Fruit fly (Drosophila melanogaster) whole organism, adult: ENCODE measurements around the gene CG7950.

Experiments used
- CG11617 ChIP-seq: fragments of 200-800 bp; sonication (Bioruptor generic); optimal IDR thresholded peaks from 2 replicates; lab custom pipeline; 2017; ENCODE audit warnings: mild to moderate bottlenecking, missing biosample characterization, missing genetic modification reagents, missing genetic modification characterization
- CG12768 ChIP-seq: fragments of 200-800 bp; sonication (Bioruptor generic); optimal IDR thresholded peaks from 2 replicates; lab custom pipeline; 2017; ENCODE audit warnings: missing biosample characterization, missing genetic modification characterization, mild to moderate bottlenecking, moderate library complexity, missing genetic modification reagents
- CG14711 ChIP-seq: fragments of 200-800 bp; sonication (Bioruptor generic); optimal IDR thresholded peaks from 2 replicates; lab custom pipeline; 2018; ENCODE audit warnings: missing biosample characterization, mild to moderate bottlenecking, missing genetic modification characterization, moderate library complexity
- CG1620 ChIP-seq: fragments of 200-800 bp; sonication (Bioruptor generic); optimal IDR thresholded peaks from 2 replicates; lab custom pipeline; 2016; ENCODE audit warnings: missing biosample characterization, missing genetic modification characterization
- CG33017 ChIP-seq: fragments of 200-800 bp; sonication (Bioruptor generic); optimal IDR thresholded peaks from 2 replicates; lab custom pipeline; 2018; ENCODE audit warnings: missing biosample characterization, mild to moderate bottlenecking, missing genetic modification characterization, moderate library complexity
- CG5204 ChIP-seq: fragments of 200-800 bp; sonication (Bioruptor generic); optimal IDR thresholded peaks from 2 replicates; lab custom pipeline; 2016; ENCODE audit warnings: missing biosample characterization, missing genetic modification characterization
- CG7045 ChIP-seq: fragments of 200-800 bp; sonication (Bioruptor generic); optimal IDR thresholded peaks from 2 replicates; lab custom pipeline; 2017; ENCODE audit warnings: missing biosample characterization, mild to moderate bottlenecking, missing genetic modification characterization
- CG7101 ChIP-seq: fragments of 200-800 bp; sonication (Bioruptor generic); optimal IDR thresholded peaks from 2 replicates; lab custom pipeline; 2018; ENCODE audit warnings: missing biosample characterization, mild to moderate bottlenecking, missing genetic modification characterization, moderate library complexity
- Clk ChIP-seq: fragments of 200-800 bp; sonication (Bioruptor generic); optimal IDR thresholded peaks from 2 replicates; lab custom pipeline; 2017; ENCODE audit warnings: missing biosample characterization, missing genetic modification characterization
- Crg-1 ChIP-seq: fragments of 200-800 bp; sonication (Bioruptor generic); optimal IDR thresholded peaks from 2 replicates; lab custom pipeline; 2016; ENCODE audit warnings: missing biosample characterization, missing genetic modification characterization
- Hr96 ChIP-seq: fragments of 200-800 bp; sonication (Bioruptor generic); optimal IDR thresholded peaks from 2 replicates; lab custom pipeline; 2016; ENCODE audit warnings: missing biosample characterization, missing genetic modification characterization
- Mnt ChIP-seq: fragments of 200-800 bp; sonication (Bioruptor generic); optimal IDR thresholded peaks from 2 replicates; lab custom pipeline; 2016; ENCODE audit warnings: missing biosample characterization, mild to moderate bottlenecking, missing genetic modification characterization
- bab1 ChIP-seq: fragments of 200-800 bp; sonication (Bioruptor generic); optimal IDR thresholded peaks from 3 replicates; lab custom pipeline; 2019; ENCODE audit warnings: missing biosample characterization, mild to moderate bottlenecking, missing genetic modification characterization, moderate library complexity
- cic ChIP-seq: fragments of 200-800 bp; sonication (Bioruptor generic); optimal IDR thresholded peaks from 2 replicates; lab custom pipeline; 2017; ENCODE audit warnings: missing biosample characterization, mild to moderate bottlenecking, missing genetic modification characterization, moderate library complexity
- cnc ChIP-seq, 2 experiments: fragments of >200 bp; optimal IDR thresholded peaks; 2 replicates each; lab custom pipeline; 2017
- kay ChIP-seq: fragments of 200-800 bp; sonication (Bioruptor generic); peaks from one replicate; lab custom pipeline; 2016; ENCODE audit warnings: missing biosample characterization, missing genetic modification characterization, borderline replicate concordance
- ovo ChIP-seq: fragments of 200-800 bp; sonication (Bioruptor generic); optimal IDR thresholded peaks from 2 replicates; lab custom pipeline; 2016; ENCODE audit warnings: missing biosample characterization, missing genetic modification characterization
- pad ChIP-seq: fragments of 200-800 bp; sonication (Bioruptor generic); optimal IDR thresholded peaks from 3 replicates; lab custom pipeline; 2017; ENCODE audit warnings: missing biosample characterization, missing genetic modification characterization, mild to moderate bottlenecking, moderate library complexity, missing genetic modification reagents
- tj ChIP-seq: fragments of 200-800 bp; sonication (Bioruptor generic); optimal IDR thresholded peaks from 3 replicates; lab custom pipeline; 2017; ENCODE audit warnings: missing biosample characterization, mild to moderate bottlenecking, missing genetic modification characterization, moderate library complexity
- toe ChIP-seq: fragments of 200-800 bp; sonication (Bioruptor generic); optimal IDR thresholded peaks from 2 replicates; lab custom pipeline; 2016; ENCODE audit warnings: missing biosample characterization, missing genetic modification characterization

The CG7950 gene

dm6 chr3R:30014977-30015514 lies 41.6 kb upstream of the CG7950 start, which contains the start of gene CG7920:
Gene CG7920 (minus strand): TSS chr3R:30015284.
- TF ChIP-seq CG12768 (peak; percentile 41), cic (GFP tag; lab: Kevin White, UChicago) (peak; percentile 31), Clk (GFP tag; lab: Kevin White, UChicago) (no peak), Mnt (GFP tag; lab: Kevin White, UChicago) (peak; percentile 37), pad (GFP tag; lab: Kevin White, UChicago) (peak; percentile 67), CG14711 (peak; percentile 60), CG5204 (GFP tag; lab: Kevin White, UChicago) (no peak), CG33017 (tag; lab: Kevin White, UChicago) (peak; percentile 45), Crg-1 (peak; percentile 72), Hr96 (GFP tag; lab: Kevin White, UChicago) (peak; percentile 68), tj (GFP tag; lab: Kevin White, UChicago) (no peak), toe (peak; percentile 7), kay (GFP tag; lab: Kevin White, UChicago) (no peak), CG7045 (GFP tag; lab: Kevin White, UChicago) (peak; percentile 37), CG11617 (peak; percentile 54), CG1620 (peak; percentile 59), ovo (GFP tag; lab: Kevin White, UChicago) (no peak), CG7101 (peak; percentile 69), bab1 (peak; percentile 83), cnc (optimal IDR thresholded peaks at IDR 0.05; lab: Kevin White, UChicago) (peak in 1 of 2 experiments; percentile 62)

- peak; percentile 89 for TF ChIP-seq tj (GFP tag; lab: Kevin White, UChicago)
- TF ChIP-seq bab1 = peak; percentile 19
- no peak for TF ChIP-seq Clk (GFP tag; lab: Kevin White, UChicago)
Observed at dm6 chr3R:30021009-30021408, 35.6 kb upstream of the CG7950 start.

- TF ChIP-seq Clk (GFP tag; lab: Kevin White, UChicago) = no peak
- peak; percentile 65 for TF ChIP-seq CG33017 (tag; lab: Kevin White, UChicago)
- TF ChIP-seq cic (GFP tag; lab: Kevin White, UChicago) = peak; percentile 85
- peak; percentile 41 for TF ChIP-seq bab1
- no peak for TF ChIP-seq CG14711
- TF ChIP-seq CG1620 = no peak
- TF ChIP-seq CG11617 = peak; percentile 53
- peak; percentile 42 for TF ChIP-seq CG7101
- no peak for TF ChIP-seq Crg-1
- TF ChIP-seq ovo (GFP tag; lab: Kevin White, UChicago) = no peak
- TF ChIP-seq tj (GFP tag; lab: Kevin White, UChicago) = peak; percentile 28
- TF ChIP-seq kay (GFP tag; lab: Kevin White, UChicago) = no peak
- TF ChIP-seq cnc (optimal IDR thresholded peaks at IDR 0.05; lab: Kevin White, UChicago) = no peak
- peak; percentile 50 for TF ChIP-seq CG7045 (GFP tag; lab: Kevin White, UChicago)
- peak; percentile 75 for TF ChIP-seq Mnt (GFP tag; lab: Kevin White, UChicago)
- peak; percentile 67 for TF ChIP-seq CG12768
- TF ChIP-seq Hr96 (GFP tag; lab: Kevin White, UChicago) = peak; percentile 72
- TF ChIP-seq pad (GFP tag; lab: Kevin White, UChicago) = no peak
- no peak for TF ChIP-seq CG5204 (GFP tag; lab: Kevin White, UChicago)
- TF ChIP-seq toe = no peak
Observed at dm6 chr3R:30021559-30022451, 34.9 kb upstream of the CG7950 start, which contains the start of gene Mgat2. Gene Mgat2 (minus strand): TSS chr3R:30022221.

- peak; percentile 57 for TF ChIP-seq CG14711
- TF ChIP-seq cic (GFP tag; lab: Kevin White, UChicago) = no peak
- TF ChIP-seq Mnt (GFP tag; lab: Kevin White, UChicago) = peak; percentile 5
Observed at dm6 chr3R:30022452-30023028, 34.1 kb upstream of the CG7950 start, which contains the start of the genes RpS28a and Axn. Gene RpS28a (minus strand): TSS chr3R:30022648. Gene Axn (plus strand): TSS chr3R:30022842.

- no peak for TF ChIP-seq CG5204 (GFP tag; lab: Kevin White, UChicago)
- TF ChIP-seq CG1620 = no peak
- no peak for TF ChIP-seq CG7101
- no peak for TF ChIP-seq CG33017 (tag; lab: Kevin White, UChicago)
- no peak for TF ChIP-seq Clk (GFP tag; lab: Kevin White, UChicago)
- no peak for TF ChIP-seq pad (GFP tag; lab: Kevin White, UChicago)
- TF ChIP-seq cic (GFP tag; lab: Kevin White, UChicago) = no peak
- no peak for TF ChIP-seq kay (GFP tag; lab: Kevin White, UChicago)
- TF ChIP-seq CG12768 = no peak
- TF ChIP-seq toe = no peak
- no peak for TF ChIP-seq CG7045 (GFP tag; lab: Kevin White, UChicago)
Observed at dm6 chr3R:30023445-30023844, 33.2 kb upstream of the CG7950 start.

- TF ChIP-seq CG7045 (GFP tag; lab: Kevin White, UChicago) (no peak), CG7101 (no peak), cic (GFP tag; lab: Kevin White, UChicago) (no peak), toe (no peak), cnc (optimal IDR thresholded peaks at IDR 0.05; lab: Kevin White, UChicago) (no peak), CG1620 (no peak), bab1 (no peak)
Observed at dm6 chr3R:30030061-30030460, 26.6 kb upstream of the CG7950 start.
